Worm (Caenorhabditis elegans) whole organism, midembryonic: ENCODE data around the gene Y27F2A.9.
"Not testable (repeated sequence)": the region's sequence is repeated elsewhere in the genome, so short reads cannot be mapped to it uniquely, and the experiment has no call there.

ENCODE experiments used
- T22C8.4 ChIP-seq: fragments of 200-800 bp; sonication (Bioruptor generic); IDR thresholded peaks from 2 replicates; pipeline ENCODE4 v1.3.6; 2022; ENCODE audit warnings: missing genetic modification characterization, missing compliant biosample characterization
- cog-1 ChIP-seq: sonication (generic microtip); optimal IDR thresholded peaks from 2 replicates; lab custom pipeline; 2016; ENCODE audit warnings: missing genetic modification characterization, missing compliant biosample characterization
- flt-1 ChIP-seq: fragments of 200-800 bp; sonication (Bioruptor generic); IDR thresholded peaks from 2 replicates; pipeline ENCODE4 v1.3.6; 2022; ENCODE audit warnings: missing genetic modification characterization, missing compliant biosample characterization
- klf-2 ChIP-seq: fragments of 200-800 bp; sonication (Bioruptor generic); conservative IDR thresholded peaks from 2 replicates; pipeline ENCODE4 v1.3.6; 2022; ENCODE audit warnings: missing genetic modification reagents, missing genetic modification characterization, missing compliant biosample characterization
- med-1 ChIP-seq: sonication (generic microtip); optimal IDR thresholded peaks from 2 replicates; lab custom pipeline; 2017; ENCODE audit warnings: missing genetic modification characterization, mild to moderate bottlenecking, missing compliant biosample characterization, antibody characterized with exemption, missing genetic modification reagents; ENCODE audit not compliant: insufficient read depth
- ref-1 ChIP-seq: fragments of 200-800 bp; sonication (Bioruptor generic); conservative IDR thresholded peaks from 2 replicates; pipeline ENCODE4 v1.3.6; 2022; ENCODE audit warnings: missing genetic modification reagents, missing genetic modification characterization, missing compliant biosample characterization
- tab-1 ChIP-seq: fragments of 200-800 bp; sonication (Bioruptor generic); IDR thresholded peaks from 2 replicates; pipeline ENCODE4 v1.3.6; 2022; ENCODE audit warnings: missing genetic modification characterization, missing compliant biosample characterization
- ztf-23 ChIP-seq: fragments of 200-800 bp; sonication (Bioruptor generic); IDR thresholded peaks from 2 replicates; pipeline ENCODE4 v1.3.6; 2022; ENCODE audit warnings: missing genetic modification reagents, missing genetic modification characterization, missing compliant biosample characterization
- ztf-29 ChIP-seq: fragments of 200-800 bp; sonication (Bioruptor generic); IDR thresholded peaks from 2 replicates; pipeline ENCODE4 v1.3.6; 2022; ENCODE audit warnings: missing genetic modification reagents, missing genetic modification characterization, missing compliant biosample characterization

The Y27F2A.9 gene

ce11 chrII:3154383-3154782 lies 37.1 kb downstream of the Y27F2A.9 start, which contains the start of gene sri-32:
Gene sri-32, minus strand, starts transcription at chrII:3154483.
- no peak for TF ChIP-seq ref-1 (GFP tag; lab: Robert Waterston, UW)
- no peak for TF ChIP-seq med-1 (GFP tag; lab: Kevin White, UChicago)
- TF ChIP-seq ztf-23 = no peak
- TF ChIP-seq T22C8.4 (GFP tag; lab: Robert Waterston, UW) = no peak
- no peak for TF ChIP-seq cog-1 (tag; lab: Kevin White, UChicago)
- no peak for TF ChIP-seq ztf-29 (GFP tag; lab: Robert Waterston, UW)
- no peak for TF ChIP-seq klf-2 (GFP tag; lab: Robert Waterston, UW)
- no peak for TF ChIP-seq flt-1 (GFP tag; lab: Robert Waterston, UW)
- no peak for TF ChIP-seq tab-1 (GFP tag; lab: Robert Waterston, UW)

- TF ChIP-seq T22C8.4 (GFP tag; lab: Robert Waterston, UW) (no peak), flt-1 (GFP tag; lab: Robert Waterston, UW) (no peak), ztf-23 (no peak), ztf-29 (GFP tag; lab: Robert Waterston, UW) (no peak), ref-1 (GFP tag; lab: Robert Waterston, UW) (no peak), klf-2 (GFP tag; lab: Robert Waterston, UW) (no peak), tab-1 (GFP tag; lab: Robert Waterston, UW) (no peak), med-1 (GFP tag; lab: Kevin White, UChicago) (no peak), cog-1 (tag; lab: Kevin White, UChicago) (no peak)
Measured at ce11 chrII:3151615-3152014, 39.8 kb downstream of the Y27F2A.9 start, which contains the start of the genes T10D4.14 and T10D4.19. Gene T10D4.14, minus strand, starts transcription at chrII:3151715. Gene T10D4.19, plus strand, starts transcription at chrII:3151918.

- TF ChIP-seq ref-1 (GFP tag; lab: Robert Waterston, UW) (no peak), T22C8.4 (GFP tag; lab: Robert Waterston, UW) (no peak), klf-2 (GFP tag; lab: Robert Waterston, UW) (no peak), tab-1 (GFP tag; lab: Robert Waterston, UW) (no peak), cog-1 (tag; lab: Kevin White, UChicago) (no peak), ztf-23 (no peak), ztf-29 (GFP tag; lab: Robert Waterston, UW) (no peak), med-1 (GFP tag; lab: Kevin White, UChicago) (no peak), flt-1 (GFP tag; lab: Robert Waterston, UW) (no peak)
Measured at ce11 chrII:3149521-3150190, 41.8 kb downstream of the Y27F2A.9 start, which contains the start of the genes T10D4.11 and T10D4.1. Gene T10D4.11, minus strand, starts transcription at chrII:3149621. Gene T10D4.1, plus strand, starts transcription at chrII:3150140.

- TF ChIP-seq ztf-29 (GFP tag; lab: Robert Waterston, UW) (no peak), ztf-23 (no peak), klf-2 (GFP tag; lab: Robert Waterston, UW) (no peak), flt-1 (GFP tag; lab: Robert Waterston, UW) (no peak), ref-1 (GFP tag; lab: Robert Waterston, UW) (no peak), med-1 (GFP tag; lab: Kevin White, UChicago) (no peak), cog-1 (tag; lab: Kevin White, UChicago) (no peak), tab-1 (GFP tag; lab: Robert Waterston, UW) (no peak), T22C8.4 (GFP tag; lab: Robert Waterston, UW) (no peak)
Measured at ce11 chrII:3148404-3148803, 43.0 kb downstream of the Y27F2A.9 start.

ce11 chrII:3145842-3146241 lies 45.6 kb downstream of the Y27F2A.9 start, which contains the start of gene T10D4.15:
Gene T10D4.15, plus strand, starts transcription at chrII:3146142.
- TF ChIP-seq ref-1 (GFP tag; lab: Robert Waterston, UW) (no peak), med-1 (GFP tag; lab: Kevin White, UChicago) (no peak), cog-1 (tag; lab: Kevin White, UChicago) (no peak), ztf-23 (no peak), flt-1 (GFP tag; lab: Robert Waterston, UW) (no peak), tab-1 (GFP tag; lab: Robert Waterston, UW) (no peak), klf-2 (GFP tag; lab: Robert Waterston, UW) (no peak), T22C8.4 (GFP tag; lab: Robert Waterston, UW) (no peak), ztf-29 (GFP tag; lab: Robert Waterston, UW) (no peak)

- not testable (repeated sequence) for TF ChIP-seq T22C8.4 (GFP tag; lab: Robert Waterston, UW); cog-1 (tag; lab: Kevin White, UChicago); tab-1 (GFP tag; lab: Robert Waterston, UW)
Measured at ce11 chrII:3144552-3144951, 46.9 kb downstream of the Y27F2A.9 start, which contains the start of gene sri-43. Gene sri-43, minus strand, starts transcription at chrII:3144652.

- not testable (repeated sequence) for TF ChIP-seq ztf-29 (GFP tag; lab: Robert Waterston, UW); ztf-23; klf-2 (GFP tag; lab: Robert Waterston, UW)
Measured at ce11 chrII:3142855-3143254, 48.6 kb downstream of the Y27F2A.9 start, which contains the start of gene sri-42. Gene sri-42, minus strand, starts transcription at chrII:3142955.
